Fruit fly (Drosophila melanogaster) whole organism, larva: ENCODE data around the gene CG32650.

ENCODE experiments used
- noc ChIP-seq: fragments of 200-800 bp; sonication (Bioruptor generic); optimal IDR thresholded peaks from 3 replicates; lab custom pipeline; 2019; ENCODE audit warnings: missing biosample characterization, mild to moderate bottlenecking, missing genetic modification characterization, moderate library complexity

CG32650 gene

dm6 chrX:12898569-12898968 lies at the start of gene CG32650:
CG32650 (minus strand) TSS chrX:12898669.
- no peak for TF ChIP-seq noc

DNA sequence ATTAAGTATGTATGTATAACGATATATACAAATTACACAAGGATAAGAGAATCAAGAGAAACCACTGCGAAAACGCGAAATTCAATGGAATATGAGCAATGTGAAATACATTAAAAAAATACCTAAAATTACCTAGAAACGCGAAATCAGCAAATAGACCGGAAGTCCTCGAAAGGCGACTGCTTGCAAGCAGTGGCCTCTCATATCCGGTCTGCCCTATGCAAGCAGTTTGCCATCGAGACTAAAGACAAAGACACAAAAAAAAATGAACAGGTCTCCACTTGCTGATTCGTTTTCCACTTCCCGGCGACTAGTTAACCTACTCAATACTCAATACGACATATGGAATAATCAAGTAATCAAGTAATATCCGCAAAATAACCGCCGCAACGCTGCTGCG lies 49.2 kb upstream of the CG32650 start:
- no peak for TF ChIP-seq noc

DNA sequence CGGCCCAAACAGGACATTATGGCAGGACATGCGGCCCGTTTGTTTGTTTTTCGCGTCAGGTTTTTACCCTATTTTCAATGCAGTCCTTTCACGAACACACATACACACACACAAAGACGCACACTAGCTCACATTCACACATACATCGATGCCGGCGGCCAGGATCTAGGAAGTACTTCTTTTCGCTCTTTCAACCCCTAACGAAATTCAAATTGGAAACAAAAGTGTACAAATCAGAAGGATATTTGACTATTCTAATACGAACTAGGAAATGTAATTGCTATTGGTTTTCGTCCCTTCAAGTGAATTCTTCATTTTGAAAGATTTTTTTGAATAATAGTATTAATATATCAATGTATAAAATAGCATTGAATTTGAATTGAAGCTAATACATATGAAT lies 41.9 kb upstream of the CG32650 start:
- TF ChIP-seq noc = no peak

DNA sequence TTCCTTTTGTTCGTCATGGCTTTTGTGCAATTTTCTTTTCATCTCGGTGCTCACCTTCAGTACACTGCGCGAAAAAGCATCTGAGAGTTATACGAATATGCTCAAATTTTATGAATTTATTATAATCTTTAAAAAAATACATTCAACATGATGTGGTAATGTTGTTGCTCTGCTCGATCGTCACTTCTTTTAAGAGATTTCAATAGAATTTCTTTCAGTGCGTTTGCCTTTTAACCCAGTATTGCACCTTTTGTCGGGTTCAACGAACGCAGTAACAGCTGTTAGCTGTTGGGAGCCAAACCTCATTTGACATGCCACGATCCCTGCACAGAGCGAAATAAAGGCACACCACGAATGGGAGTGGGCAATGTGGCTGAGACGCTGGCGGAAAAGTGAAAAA lies 41.5 kb upstream of the CG32650 start:
- no peak for TF ChIP-seq noc

- no peak for TF ChIP-seq noc
Measured at dm6 chrX:12939021-12939420, 40.6 kb upstream of the CG32650 start.

- TF ChIP-seq noc = no peak
Measured at dm6 chrX:12937825-12938520, 39.5 kb upstream of the CG32650 start.

- no peak for TF ChIP-seq noc
Measured at dm6 chrX:12929817-12930216, 31.3 kb upstream of the CG32650 start.

dm6 chrX:12927612-12928011 lies 29.1 kb upstream of the CG32650 start:
- TF ChIP-seq noc = no peak

dm6 chrX:12925426-12926256 lies 27.2 kb upstream of the CG32650 start:
- no peak for TF ChIP-seq noc

dm6 chrX:12923258-12923901 lies 24.9 kb upstream of the CG32650 start:
- TF ChIP-seq noc = no peak

DNA sequence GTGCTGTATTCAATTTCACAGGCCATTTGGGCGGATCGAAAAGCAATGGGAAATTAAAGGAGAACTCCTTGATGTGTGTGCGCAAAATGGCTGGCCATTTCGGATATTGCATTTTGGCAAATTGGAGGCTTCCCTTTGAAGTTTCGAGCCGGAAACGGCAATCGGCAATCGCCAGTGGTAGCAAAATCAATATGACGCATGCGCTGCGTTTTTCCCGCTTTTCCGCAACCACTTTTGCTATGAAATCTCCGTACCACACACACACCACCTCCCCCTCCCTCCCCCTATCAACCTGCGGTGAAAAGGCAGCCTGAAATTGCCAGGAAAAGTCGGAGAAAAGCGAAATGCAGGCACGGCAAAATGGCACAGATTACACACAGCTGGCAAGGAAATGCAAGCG lies 23.9 kb upstream of the CG32650 start:
- no peak for TF ChIP-seq noc

- TF ChIP-seq noc = no peak
Measured at dm6 chrX:12919594-12919993, 21.1 kb upstream of the CG32650 start.

- no peak for TF ChIP-seq noc
Measured at dm6 chrX:12917177-12917576, 18.7 kb upstream of the CG32650 start, which contains the start of gene fne. fne (plus strand) TSS chrX:12917477.

dm6 chrX:12913729-12914128 lies 15.3 kb upstream of the CG32650 start:
- TF ChIP-seq noc = no peak

- TF ChIP-seq noc = peak; percentile 49
Measured at dm6 chrX:12909577-12910426, 11.3 kb upstream of the CG32650 start, which contains the start of the genes Brms1 and CG4645. Brms1 (minus strand) TSS chrX:12909622. CG4645 (plus strand) TSS chrX:12909953.

- no peak for TF ChIP-seq noc
Measured at dm6 chrX:12906914-12907313, 8.4 kb upstream of the CG32650 start, which contains the start of gene mRpL49. mRpL49 (plus strand) TSS chrX:12907105.
